Worm (Caenorhabditis elegans) whole organism, L4/young adult: ENCODE data around the gene C35A5.11.

ENCODE experiments used
- W03F9.2 ChIP-seq: fragments of 150-350 bp; optimal IDR thresholded peaks from 2 replicates; lab custom pipeline; 2014; ENCODE audit warnings: missing biosample characterization, missing genetic modification characterization
- dao-5 ChIP-seq: sonication (generic microtip); optimal IDR thresholded peaks from 2 replicates; lab custom pipeline; 2016; ENCODE audit warnings: missing genotype, missing genetic modification characterization, moderate library complexity, missing compliant biosample characterization
- him-1 ChIP-seq: sonication (generic microtip); optimal IDR thresholded peaks from 2 replicates; lab custom pipeline; 2016; ENCODE audit warnings: missing genotype, missing genetic modification reagents, missing genetic modification characterization, missing compliant biosample characterization

C35A5.11 gene

ce11 chrV:10503011-10503410 is at the start of gene C35A5.11:
C35A5.11 (minus strand) TSS chrV:10503111.
- no peak for TF ChIP-seq him-1 (tag; lab: Kevin White, UChicago)
- TF ChIP-seq W03F9.2 (tag; lab: Kevin White, UChicago), result no peak
- no peak for TF ChIP-seq dao-5 (tag; lab: Kevin White, UChicago)

- TF ChIP-seq W03F9.2 (tag; lab: Kevin White, UChicago) (no peak), him-1 (tag; lab: Kevin White, UChicago) (no peak), dao-5 (tag; lab: Kevin White, UChicago) (no peak)
These were observed 46.8 kb upstream of the C35A5.11 start, which contains the start of gene F32G8.2 for ce11 chrV:10549717-10550116. F32G8.2 (plus strand) TSS chrV:10550017.

ce11 chrV:10548981-10549380 is 46.1 kb upstream of the C35A5.11 start, which contains the start of gene srd-34:
srd-34 (minus strand) TSS chrV:10549081.
- no peak for TF ChIP-seq dao-5 (tag; lab: Kevin White, UChicago)
- no peak for TF ChIP-seq him-1 (tag; lab: Kevin White, UChicago)
- TF ChIP-seq W03F9.2 (tag; lab: Kevin White, UChicago), result no peak

- TF ChIP-seq him-1 (tag; lab: Kevin White, UChicago) (no peak), dao-5 (tag; lab: Kevin White, UChicago) (no peak), W03F9.2 (tag; lab: Kevin White, UChicago) (no peak)
These were observed 43.8 kb upstream of the C35A5.11 start, which contains the start of gene F25D1.5 for ce11 chrV:10546749-10547148. F25D1.5 (minus strand) TSS chrV:10546783.

- TF ChIP-seq him-1 (tag; lab: Kevin White, UChicago) (no peak), dao-5 (tag; lab: Kevin White, UChicago) (no peak), W03F9.2 (tag; lab: Kevin White, UChicago) (no peak)
These were observed 37.1 kb upstream of the C35A5.11 start, which contains the start of gene degt-1 for ce11 chrV:10540024-10540423. degt-1 (plus strand) TSS chrV:10540324.

- TF ChIP-seq dao-5 (tag; lab: Kevin White, UChicago) (no peak), W03F9.2 (tag; lab: Kevin White, UChicago) (no peak), him-1 (tag; lab: Kevin White, UChicago) (no peak)
These were observed 36.2 kb upstream of the C35A5.11 start, which contains the start of gene F25D1.8 for ce11 chrV:10539114-10539513. F25D1.8 (plus strand) TSS chrV:10539414.

ce11 chrV:10536808-10537207 is 33.9 kb upstream of the C35A5.11 start:
- TF ChIP-seq W03F9.2 (tag; lab: Kevin White, UChicago) (peak; percentile 72), him-1 (tag; lab: Kevin White, UChicago) (peak; percentile 88), dao-5 (tag; lab: Kevin White, UChicago) (no peak)

ce11 chrV:10536095-10536691 is 33.3 kb upstream of the C35A5.11 start, which contains the start of gene ppm-1.A:
ppm-1.A (minus strand) TSS chrV:10536388.
- no peak for TF ChIP-seq W03F9.2 (tag; lab: Kevin White, UChicago)
- TF ChIP-seq him-1 (tag; lab: Kevin White, UChicago), result no peak
- TF ChIP-seq dao-5 (tag; lab: Kevin White, UChicago), result no peak

- TF ChIP-seq him-1 (tag; lab: Kevin White, UChicago) (no peak), W03F9.2 (tag; lab: Kevin White, UChicago) (peak; percentile 20)
These were observed 32.4 kb upstream of the C35A5.11 start for ce11 chrV:10535325-10535724.

- no peak for TF ChIP-seq W03F9.2 (tag; lab: Kevin White, UChicago)
- no peak for TF ChIP-seq him-1 (tag; lab: Kevin White, UChicago)
- TF ChIP-seq dao-5 (tag; lab: Kevin White, UChicago), result no peak
These were observed 29.8 kb upstream of the C35A5.11 start, which contains the start of gene txt-10 for ce11 chrV:10532725-10533124. txt-10 (minus strand) TSS chrV:10532825.

- TF ChIP-seq dao-5 (tag; lab: Kevin White, UChicago), result no peak
- TF ChIP-seq him-1 (tag; lab: Kevin White, UChicago), result no peak
- TF ChIP-seq W03F9.2 (tag; lab: Kevin White, UChicago), result no peak
These were observed 26.7 kb upstream of the C35A5.11 start for ce11 chrV:10529600-10529999.

ce11 chrV:10528500-10528899 is 25.6 kb upstream of the C35A5.11 start, which contains the start of gene F25D1.3:
F25D1.3 (plus strand) TSS chrV:10528724.
- TF ChIP-seq dao-5 (tag; lab: Kevin White, UChicago) (no peak), W03F9.2 (tag; lab: Kevin White, UChicago) (no peak), him-1 (tag; lab: Kevin White, UChicago) (no peak)

ce11 chrV:10525902-10526301 is 23.0 kb upstream of the C35A5.11 start, which contains the start of the genes C35A5.8 and hda-11:
C35A5.8 (minus strand) TSS chrV:10525908.
hda-11 (plus strand) TSS chrV:10526184.
- TF ChIP-seq dao-5 (tag; lab: Kevin White, UChicago) (no peak), him-1 (tag; lab: Kevin White, UChicago) (peak; percentile 47)

ce11 chrV:10516702-10517101 is 13.8 kb upstream of the C35A5.11 start:
- no peak for TF ChIP-seq him-1 (tag; lab: Kevin White, UChicago)
- TF ChIP-seq dao-5 (tag; lab: Kevin White, UChicago), result no peak
- TF ChIP-seq W03F9.2 (tag; lab: Kevin White, UChicago), result no peak
